Fruit fly (Drosophila melanogaster): ENCODE results near the gene CG33523.

Gene CG33523

DNA sequence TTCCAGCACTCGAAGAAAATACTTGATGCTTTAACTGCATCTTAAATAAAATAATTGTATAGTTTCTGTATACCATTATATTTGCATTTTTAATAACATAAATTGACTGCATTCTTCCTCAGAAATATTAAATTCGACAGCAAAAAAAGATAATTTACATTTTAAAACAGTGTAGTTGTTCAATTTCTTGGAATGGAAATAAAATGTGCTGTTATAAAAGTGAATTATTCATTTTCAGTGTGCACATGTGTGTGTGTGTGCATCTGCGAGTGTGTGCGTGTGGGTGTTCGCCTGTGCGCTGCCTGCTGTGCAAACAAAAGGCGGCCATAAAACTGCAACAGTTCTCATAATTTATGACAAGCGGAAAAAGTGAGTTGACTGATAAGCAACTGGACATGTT, 28.5 kb downstream of the CG33523 start:
- no peak for TF ChIP-seq CG1620 (GFP tag; optimal IDR thresholded peaks at IDR 0.05)

DNA sequence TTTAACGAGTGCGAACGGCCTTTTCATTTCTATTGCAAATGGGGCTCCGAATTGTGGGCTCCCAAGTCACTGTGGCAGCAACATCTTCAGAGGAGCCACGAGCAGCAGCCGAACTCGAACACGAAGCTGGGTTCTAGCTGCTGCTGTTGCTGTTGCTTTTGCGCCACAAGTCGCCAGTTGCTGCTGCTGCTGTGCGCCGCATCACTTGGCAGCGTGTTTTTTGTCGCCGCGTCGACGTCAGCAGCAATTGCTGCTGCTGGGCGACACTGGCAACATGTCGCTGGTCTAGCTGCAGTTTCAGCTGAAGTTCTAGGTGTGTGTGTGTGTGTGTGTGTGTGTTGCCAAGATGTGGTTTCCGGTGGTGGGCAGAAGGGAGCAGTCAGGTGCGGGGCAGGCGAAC, 28.9 kb downstream of the CG33523 start:
- TF ChIP-seq cic (GFP tag; optimal IDR thresholded peaks at IDR 0.05): no peak
- no peak for TF ChIP-seq CG5204 (GFP tag; optimal IDR thresholded peaks at IDR 0.05)
- TF ChIP-seq kay (GFP tag; ENCODE audit: borderline replicate concordance): no peak
- TF ChIP-seq cnc (optimal IDR thresholded peaks at IDR 0.05): no peak

DNA sequence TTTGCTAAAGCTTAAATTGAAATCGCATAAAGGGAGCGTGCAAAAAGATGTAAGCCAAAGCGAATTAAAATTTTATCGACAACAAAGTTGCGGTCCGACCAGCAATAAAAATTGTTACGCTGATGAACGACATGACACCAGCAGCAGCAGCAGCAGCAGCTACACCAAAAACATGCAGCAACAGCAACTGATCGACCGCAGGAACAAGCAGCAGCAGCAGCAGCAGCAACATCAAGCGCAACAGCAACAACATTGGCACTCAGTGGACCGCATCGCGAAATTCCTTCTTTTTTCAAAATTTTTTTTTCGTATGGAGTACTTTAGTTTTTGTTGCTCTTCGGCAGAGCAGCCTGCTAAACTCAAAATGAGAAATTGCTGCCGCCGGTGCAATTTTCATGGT, 31.3 kb downstream of the CG33523 start:
- TF ChIP-seq CG11617 (GFP tag; optimal IDR thresholded peaks at IDR 0.05) (no peak), bab1 (GFP tag; optimal IDR thresholded peaks at IDR 0.05) (no peak), CG1620 (GFP tag; optimal IDR thresholded peaks at IDR 0.05) (no peak), ovo (GFP tag; optimal IDR thresholded peaks at IDR 0.05) (no peak), CG5204 (GFP tag; optimal IDR thresholded peaks at IDR 0.05) (no peak), kay (GFP tag; ENCODE audit: borderline replicate concordance) (no peak), CG7101 (tag; optimal IDR thresholded peaks at IDR 0.05) (no peak)

DNA sequence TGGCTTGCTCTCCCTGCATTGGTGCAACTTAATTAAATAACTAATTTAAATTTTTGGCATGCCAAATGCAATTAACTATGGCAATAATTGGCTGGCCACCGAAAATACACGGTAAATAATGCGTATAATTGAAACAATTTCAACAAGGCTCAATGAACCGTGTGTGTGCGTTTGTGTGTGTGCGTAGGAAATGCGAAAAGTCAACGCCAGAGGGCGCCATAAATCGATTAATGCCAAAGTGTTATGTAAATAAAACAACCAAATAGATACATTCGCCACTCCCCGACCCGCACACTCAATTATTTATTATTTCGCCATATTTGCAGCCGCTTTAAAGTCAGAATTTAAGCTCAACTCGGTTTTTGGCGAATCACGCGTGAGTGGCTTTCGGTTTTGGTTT, 33.5 kb downstream of the CG33523 start:
- TF ChIP-seq CG12768 (GFP tag; optimal IDR thresholded peaks at IDR 0.05): no peak
- no peak for TF ChIP-seq cic (GFP tag; optimal IDR thresholded peaks at IDR 0.05)
- TF ChIP-seq CG5204 (GFP tag; optimal IDR thresholded peaks at IDR 0.05): no peak
- no peak for TF ChIP-seq CG33017 (tag; optimal IDR thresholded peaks at IDR 0.05)
- no peak for TF ChIP-seq toe (GFP tag; optimal IDR thresholded peaks at IDR 0.05)

DNA sequence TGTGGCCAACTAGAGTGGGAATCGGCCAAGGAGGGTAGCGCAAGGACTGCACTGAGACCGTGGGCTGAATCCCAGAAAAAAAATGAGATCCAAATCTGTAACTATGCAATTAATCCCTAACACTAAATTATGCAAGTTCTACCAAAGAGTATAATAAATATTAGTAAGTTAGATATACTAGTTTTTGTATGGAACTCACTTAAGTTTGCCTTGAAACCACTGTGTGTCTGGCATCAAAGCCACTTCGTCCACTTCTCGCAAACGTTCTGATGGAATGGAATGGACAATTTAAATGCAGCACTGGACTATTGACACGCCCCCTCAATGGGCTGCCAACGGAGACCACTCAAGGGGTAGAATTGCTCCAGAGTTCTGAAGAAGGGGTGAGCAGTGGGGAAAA, 34.5 kb downstream of the CG33523 start:
- TF ChIP-seq toe (GFP tag; optimal IDR thresholded peaks at IDR 0.05): no peak
- TF ChIP-seq CG7045 (GFP tag; optimal IDR thresholded peaks at IDR 0.05): no peak

DNA sequence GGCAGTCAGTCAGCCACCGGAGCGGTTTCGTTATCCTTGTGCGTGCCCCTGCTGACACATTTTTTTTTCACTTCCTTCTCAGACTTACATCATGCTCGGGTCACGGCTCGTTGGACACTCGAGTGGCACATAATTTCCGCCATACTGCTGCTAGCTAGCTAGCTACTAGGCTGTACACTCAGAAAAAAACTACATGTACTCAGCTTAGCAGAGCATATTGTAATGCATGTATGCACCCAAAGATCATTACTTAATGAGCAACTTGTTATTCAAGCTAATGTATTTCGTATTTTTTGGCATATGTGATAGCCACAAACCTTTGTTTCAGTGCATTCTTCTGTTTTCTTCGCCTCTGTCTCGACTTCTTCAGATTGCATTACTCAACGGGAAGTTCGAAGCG, 40.7 kb downstream of the CG33523 start:
- TF ChIP-seq CG14711 (tag; optimal IDR thresholded peaks at IDR 0.05): no peak

DNA sequence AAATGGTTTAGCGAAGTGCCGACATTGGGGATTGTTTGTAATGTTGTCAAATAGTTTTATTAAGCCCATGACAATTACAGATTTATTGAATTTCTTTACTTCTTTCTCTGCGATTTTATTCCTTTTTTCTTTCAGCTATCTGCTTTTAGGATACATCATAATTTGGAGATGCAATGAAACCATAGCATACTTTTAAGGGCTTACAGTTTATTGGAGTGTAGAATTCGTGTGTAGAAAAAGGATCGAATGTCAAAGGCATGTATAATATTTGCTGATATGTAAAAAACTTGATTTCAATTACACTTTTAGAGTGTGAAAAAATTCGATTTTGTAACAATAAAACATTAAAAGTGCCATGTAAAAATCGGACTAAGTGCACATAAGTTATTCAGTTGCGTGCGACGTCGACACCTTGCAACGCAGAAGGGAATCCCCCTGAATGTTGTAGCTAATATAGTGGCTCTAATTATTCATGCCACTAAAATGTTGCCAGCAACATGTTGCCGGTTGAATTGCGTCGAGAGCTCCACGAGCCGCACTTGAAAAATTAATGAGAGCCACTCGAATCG, 43.3 kb downstream of the CG33523 start:
- no peak for TF ChIP-seq bab1 (GFP tag; optimal IDR thresholded peaks at IDR 0.05)
- TF ChIP-seq Hr96 (GFP tag; optimal IDR thresholded peaks at IDR 0.05): no peak
- no peak for TF ChIP-seq CG7101 (tag; optimal IDR thresholded peaks at IDR 0.05)
- no peak for TF ChIP-seq CG1620 (GFP tag; optimal IDR thresholded peaks at IDR 0.05)
- no peak for TF ChIP-seq Clk (GFP tag; optimal IDR thresholded peaks at IDR 0.05)
- no peak for TF ChIP-seq tj (GFP tag; optimal IDR thresholded peaks at IDR 0.05)
- TF ChIP-seq toe (GFP tag; optimal IDR thresholded peaks at IDR 0.05): no peak
- TF ChIP-seq CG5204 (GFP tag; optimal IDR thresholded peaks at IDR 0.05): no peak
- no peak for TF ChIP-seq Mnt (GFP tag; optimal IDR thresholded peaks at IDR 0.05)
- no peak for TF ChIP-seq kay (GFP tag; ENCODE audit: borderline replicate concordance)
- no peak for TF ChIP-seq CG12768 (GFP tag; optimal IDR thresholded peaks at IDR 0.05)
- TF ChIP-seq pad (GFP tag; optimal IDR thresholded peaks at IDR 0.05): no peak

DNA sequence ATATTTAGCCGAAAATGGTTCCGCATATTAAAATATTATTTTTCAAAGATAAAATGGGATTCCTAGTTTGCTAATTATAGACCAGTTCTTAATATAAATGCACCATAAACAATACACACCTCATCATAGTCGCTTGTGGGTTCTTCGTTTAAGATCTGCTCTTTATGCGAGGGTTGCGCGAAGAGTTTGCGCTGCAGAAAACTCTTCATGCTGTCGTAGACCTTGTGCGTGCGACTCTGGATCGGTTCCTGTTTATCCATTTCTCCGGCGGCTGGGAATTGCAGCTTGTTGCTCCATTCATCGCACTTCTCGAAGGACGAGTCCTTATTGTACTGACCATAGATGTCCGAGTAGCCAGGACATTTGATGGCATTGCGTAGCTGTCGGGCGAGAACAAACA, 45.0 kb downstream of the CG33523 start:
- TF ChIP-seq CG5204 (GFP tag; optimal IDR thresholded peaks at IDR 0.05) (no peak), CG7045 (GFP tag; optimal IDR thresholded peaks at IDR 0.05) (no peak), Crg-1 (GFP tag; optimal IDR thresholded peaks at IDR 0.05) (no peak), Mnt (GFP tag; optimal IDR thresholded peaks at IDR 0.05) (no peak), bab1 (GFP tag; optimal IDR thresholded peaks at IDR 0.05) (no peak), CG7101 (tag; optimal IDR thresholded peaks at IDR 0.05) (no peak), CG12768 (GFP tag; optimal IDR thresholded peaks at IDR 0.05) (no peak), toe (GFP tag; optimal IDR thresholded peaks at IDR 0.05) (no peak)

DNA sequence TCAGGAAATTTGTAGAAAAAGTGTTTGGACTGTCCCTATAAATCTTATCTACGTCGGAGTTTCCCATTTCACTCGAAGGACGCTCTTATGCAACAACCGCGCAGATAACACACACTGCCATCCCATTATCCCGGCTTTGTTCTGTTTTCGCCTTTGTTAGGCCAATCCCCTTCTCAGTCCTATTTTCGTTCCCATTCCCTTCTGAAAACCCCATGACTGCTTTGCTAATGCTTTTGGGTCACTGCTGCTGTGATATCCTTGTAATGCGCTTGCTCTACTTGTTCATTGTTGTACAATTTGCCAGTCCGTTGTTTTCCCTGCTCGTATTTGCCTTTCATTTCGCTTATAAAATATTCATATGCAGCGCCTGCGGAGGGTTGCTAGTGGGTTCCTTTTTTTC, 45.5 kb downstream of the CG33523 start:
- TF ChIP-seq kay (GFP tag; ENCODE audit: borderline replicate concordance): no peak
- no peak for TF ChIP-seq bab1 (GFP tag; optimal IDR thresholded peaks at IDR 0.05)
- no peak for TF ChIP-seq Hr96 (GFP tag; optimal IDR thresholded peaks at IDR 0.05)

DNA sequence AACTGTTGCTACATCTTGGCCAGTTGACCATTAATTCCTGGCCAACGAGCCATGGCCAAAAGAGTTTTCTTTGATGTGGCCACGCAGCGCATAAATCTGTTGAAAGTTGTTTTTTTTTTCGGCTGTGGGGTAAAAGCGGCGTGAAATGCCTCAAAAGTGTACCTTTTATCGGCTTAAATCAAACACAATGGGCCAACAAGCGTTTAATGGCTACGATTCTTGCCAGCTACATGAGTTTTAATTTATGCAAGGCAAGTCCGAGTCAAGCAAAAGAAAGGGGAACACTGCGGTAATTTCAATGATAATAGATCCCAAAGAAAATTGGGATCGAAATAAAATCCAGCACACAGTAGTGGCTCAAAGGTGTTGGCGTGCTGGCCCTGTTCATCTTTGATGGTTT, 46.5 kb downstream of the CG33523 start:
- TF ChIP-seq CG1620 (GFP tag; optimal IDR thresholded peaks at IDR 0.05) (no peak), CG7101 (tag; optimal IDR thresholded peaks at IDR 0.05) (no peak), CG7045 (GFP tag; optimal IDR thresholded peaks at IDR 0.05) (no peak), Crg-1 (GFP tag; optimal IDR thresholded peaks at IDR 0.05) (no peak), toe (GFP tag; optimal IDR thresholded peaks at IDR 0.05) (no peak), Hr96 (GFP tag; optimal IDR thresholded peaks at IDR 0.05) (no peak), ovo (GFP tag; optimal IDR thresholded peaks at IDR 0.05) (no peak), CG14711 (tag; optimal IDR thresholded peaks at IDR 0.05) (no peak), cnc (optimal IDR thresholded peaks at IDR 0.05) (no peak), CG12768 (GFP tag; optimal IDR thresholded peaks at IDR 0.05) (no peak), pad (GFP tag; optimal IDR thresholded peaks at IDR 0.05) (no peak), CG11617 (GFP tag; optimal IDR thresholded peaks at IDR 0.05) (no peak), Mnt (GFP tag; optimal IDR thresholded peaks at IDR 0.05) (no peak), tj (GFP tag; optimal IDR thresholded peaks at IDR 0.05) (no peak), bab1 (GFP tag; optimal IDR thresholded peaks at IDR 0.05) (no peak), CG33017 (tag; optimal IDR thresholded peaks at IDR 0.05) (no peak)
